Fruit fly (Drosophila melanogaster) whole organism, embryonic: ENCODE results near the gene alpha-Est1.

Source experiments
- Ada2b ChIP-seq: fragments of 200-800 bp; sonication (Bioruptor generic); IDR thresholded peaks from 2 replicates; pipeline ENCODE4 v1.3.6; 2022; ENCODE audit warnings: missing biosample characterization, missing genetic modification characterization
- Adf1 ChIP-seq: fragments of 200-800 bp; sonication (Bioruptor generic); IDR thresholded peaks from 2 replicates; pipeline ENCODE4 v1.3.6; 2022; ENCODE audit warnings: missing biosample characterization, missing genetic modification characterization
- Bdp1 ChIP-seq: fragments of 200-800 bp; sonication (Bioruptor generic); optimal IDR thresholded peaks from 3 replicates; lab custom pipeline; 2016; ENCODE audit warnings: missing biosample characterization, missing genetic modification characterization
- CG10565 ChIP-seq: fragments of 200-800 bp; sonication (Bioruptor generic); optimal IDR thresholded peaks from 3 replicates; lab custom pipeline; 2016; ENCODE audit warnings: missing biosample characterization, mild to moderate bottlenecking, missing genetic modification characterization
- CG12104 ChIP-seq: fragments of 200-800 bp; sonication (Bioruptor generic); optimal IDR thresholded peaks from 3 replicates; lab custom pipeline; 2016; ENCODE audit warnings: missing biosample characterization, missing genetic modification characterization
- CG14014 ChIP-seq: fragments of 200-800 bp; sonication (Bioruptor generic); IDR thresholded peaks from 2 replicates; pipeline ENCODE4 v1.3.6; 2022; ENCODE audit warnings: missing biosample characterization, missing genetic modification characterization
- CG14441 ChIP-seq: fragments of 200-800 bp; sonication (Bioruptor generic); IDR thresholded peaks from 2 replicates; pipeline ENCODE4 v1.3.6; 2022; ENCODE audit warnings: missing biosample characterization, missing genetic modification characterization
- CG14965 ChIP-seq: fragments of 200-800 bp; sonication (Bioruptor generic); optimal IDR thresholded peaks from 2 replicates; lab custom pipeline; 2016; ENCODE audit warnings: missing biosample characterization, missing genetic modification characterization, borderline replicate concordance
- CG15479 ChIP-seq: fragments of 200-800 bp; sonication (Bioruptor generic); optimal IDR thresholded peaks from 3 replicates; lab custom pipeline; 2019; ENCODE audit warnings: missing biosample characterization, mild to moderate bottlenecking, missing genetic modification characterization, moderate library complexity
- CG15514 ChIP-seq: fragments of 200-800 bp; sonication (Bioruptor generic); optimal IDR thresholded peaks from 3 replicates; lab custom pipeline; 2017; ENCODE audit warnings: missing biosample characterization, missing genetic modification characterization, mild to moderate bottlenecking, moderate library complexity, missing genetic modification reagents
- CG17186 ChIP-seq: fragments of 200-800 bp; sonication (Bioruptor generic); optimal IDR thresholded peaks from 3 replicates; lab custom pipeline; 2017; ENCODE audit warnings: missing biosample characterization, missing genetic modification reagents, missing genetic modification characterization
- CG17359 ChIP-seq: fragments of 200-800 bp; sonication (Bioruptor generic); optimal IDR thresholded peaks from 3 replicates; lab custom pipeline; 2018; ENCODE audit warnings: missing biosample characterization, mild to moderate bottlenecking, missing genetic modification characterization, moderate library complexity
- CG31441 ChIP-seq: fragments of 200-800 bp; sonication (Bioruptor generic); IDR thresholded peaks from 2 replicates; pipeline ENCODE4 v1.3.6; 2022; ENCODE audit warnings: missing biosample characterization, missing genetic modification characterization
- CG32767 ChIP-seq: fragments of 200-800 bp; sonication (Bioruptor generic); IDR thresholded peaks from 2 replicates; pipeline ENCODE4 v1.3.6; 2022; ENCODE audit warnings: missing biosample characterization, missing genetic modification characterization
- CG33557 ChIP-seq: fragments of 200-800 bp; sonication (Bioruptor generic); optimal IDR thresholded peaks from 2 replicates; lab custom pipeline; 2019; ENCODE audit warnings: missing biosample characterization, mild to moderate bottlenecking, missing genetic modification characterization, moderate library complexity
- CG3847 ChIP-seq: fragments of 200-800 bp; sonication (Bioruptor generic); IDR thresholded peaks from 2 replicates; pipeline ENCODE4 v1.3.6; 2022; ENCODE audit warnings: missing biosample characterization, missing genetic modification characterization
- CG42726 ChIP-seq: fragments of 200-800 bp; sonication (Bioruptor generic); IDR thresholded peaks from 2 replicates; pipeline ENCODE4 v1.3.6; 2022; ENCODE audit warnings: missing biosample characterization, missing genetic modification characterization; ENCODE audit not compliant: partially characterized antibody
- CG43689 ChIP-seq: fragments of 200-800 bp; sonication (Bioruptor generic); IDR thresholded peaks from 2 replicates; pipeline ENCODE4 v1.3.6; 2022; ENCODE audit warnings: missing biosample characterization, missing genetic modification characterization
- CG5953 ChIP-seq: fragments of 200-800 bp; sonication (Bioruptor generic); IDR thresholded peaks from 2 replicates; pipeline ENCODE4 v1.3.6; 2022; ENCODE audit warnings: missing biosample characterization, missing genetic modification characterization
- CG6254 ChIP-seq: fragments of 200-800 bp; sonication (Bioruptor generic); optimal IDR thresholded peaks from 3 replicates; lab custom pipeline; 2017; ENCODE audit warnings: mild to moderate bottlenecking, missing biosample characterization, missing genetic modification reagents, missing genetic modification characterization
- CoRest ChIP-seq: fragments of 200-800 bp; sonication (Bioruptor generic); optimal IDR thresholded peaks from 3 replicates; lab custom pipeline; 2018; ENCODE audit warnings: missing biosample characterization, mild to moderate bottlenecking, missing genetic modification characterization, moderate library complexity
- Dip2 ChIP-seq: fragments of 200-800 bp; sonication (Bioruptor generic); IDR thresholded peaks from 2 replicates; pipeline ENCODE4 v1.3.6; 2022; ENCODE audit warnings: missing biosample characterization, missing genetic modification characterization
- Dll ChIP-seq: fragments of 200-800 bp; sonication (Bioruptor generic); IDR thresholded peaks from 4 replicates; pipeline ENCODE4 v1.3.6; 2022; ENCODE audit warnings: missing biosample characterization, missing genetic modification characterization; ENCODE audit not compliant: partially characterized antibody
- Gsc ChIP-seq: fragments of 200-800 bp; sonication (Bioruptor generic); IDR thresholded peaks from 2 replicates; pipeline ENCODE4 v1.3.6; 2022; ENCODE audit warnings: missing biosample characterization, missing genetic modification characterization
- HLH3B ChIP-seq: fragments of 200-800 bp; sonication (Bioruptor generic); IDR thresholded peaks from 2 replicates; pipeline ENCODE4 v1.3.6; 2022; ENCODE audit warnings: missing biosample characterization, missing genetic modification characterization
- Hey ChIP-seq: fragments of 200-800 bp; sonication (Bioruptor generic); optimal IDR thresholded peaks from 3 replicates; lab custom pipeline; 2018; ENCODE audit warnings: missing biosample characterization, mild to moderate bottlenecking, missing genetic modification characterization
- Mrtf ChIP-seq: fragments of 200-800 bp; sonication (Bioruptor generic); IDR thresholded peaks from 3 replicates; pipeline ENCODE4 v1.3.6; 2022; ENCODE audit warnings: missing biosample characterization, missing genetic modification characterization
- Nf-YC ChIP-seq: fragments of 200-800 bp; optimal IDR thresholded peaks from 3 replicates; lab custom pipeline; 2019; ENCODE audit warnings: missing biosample characterization, mild to moderate bottlenecking, missing genetic modification characterization, moderate library complexity
- Opbp ChIP-seq: fragments of 200-800 bp; sonication (Bioruptor generic); IDR thresholded peaks from 3 replicates; pipeline ENCODE4 v1.3.6; 2022; ENCODE audit warnings: missing biosample characterization, missing genetic modification characterization; ENCODE audit not compliant: partially characterized antibody
- Pdp1 ChIP-seq, 2 experiments: fragments of 200-800 bp; sonication (Bioruptor generic); optimal IDR thresholded peaks; 3 replicates each; lab custom pipeline; 2016; ENCODE audit warnings: missing biosample characterization in 2 of 2, missing genetic modification characterization in 2 of 2, mild to moderate bottlenecking in 1 of 2, moderate library complexity in 1 of 2
- Sry-δ ChIP-seq: fragments of 200-800 bp; sonication (Bioruptor generic); optimal IDR thresholded peaks from 2 replicates; lab custom pipeline; 2016; ENCODE audit warnings: missing biosample characterization, missing genetic modification characterization
- Stat92E ChIP-seq, 3 experiments: fragments of >200 bp in 2 of 3; fragments of 200-800 bp in 1 of 3; sonication (Bioruptor generic) in 1 of 3; optimal IDR thresholded peaks; 2 replicates each; lab custom pipeline; 2017 to 2019; ENCODE audit warnings: missing biosample characterization in 3 of 3, missing genetic modification characterization in 3 of 3, mild to moderate bottlenecking in 1 of 3, moderate library complexity in 1 of 3
- Taf1 ChIP-seq: fragments of 200-800 bp; sonication (Bioruptor generic); IDR thresholded peaks from 2 replicates; pipeline ENCODE4 v1.3.6; 2022; ENCODE audit warnings: missing biosample characterization, missing genetic modification characterization
- az2 ChIP-seq: fragments of 200-800 bp; sonication (Bioruptor generic); optimal IDR thresholded peaks from 3 replicates; lab custom pipeline; 2016; ENCODE audit warnings: missing biosample characterization, missing genetic modification characterization
- caup ChIP-seq: fragments of 200-800 bp; sonication (Bioruptor generic); optimal IDR thresholded peaks from 3 replicates; lab custom pipeline; 2017; ENCODE audit warnings: missing biosample characterization, mild to moderate bottlenecking, missing genetic modification characterization, moderate library complexity; ENCODE audit not compliant: severe bottlenecking
- croc ChIP-seq: fragments of 200-800 bp; sonication (Bioruptor generic); conservative IDR thresholded peaks from 3 replicates; pipeline ENCODE4 v1.3.6; 2022; ENCODE audit warnings: missing biosample characterization, missing genetic modification characterization
- cwo ChIP-seq: fragments of 200-800 bp; sonication (Bioruptor generic); optimal IDR thresholded peaks from 3 replicates; lab custom pipeline; 2017; ENCODE audit warnings: missing biosample characterization, missing genetic modification characterization, mild to moderate bottlenecking, moderate library complexity, missing genetic modification reagents
- ewg ChIP-seq: fragments of 200-800 bp; sonication (Bioruptor generic); optimal IDR thresholded peaks from 3 replicates; lab custom pipeline; 2017; ENCODE audit warnings: mild to moderate bottlenecking, missing biosample characterization, missing genetic modification reagents, missing genetic modification characterization
- gcm2 ChIP-seq: fragments of 200-800 bp; sonication (Bioruptor generic); optimal IDR thresholded peaks from 2 replicates; lab custom pipeline; 2016; ENCODE audit warnings: missing biosample characterization, missing genetic modification characterization
- ind ChIP-seq: fragments of 200-800 bp; sonication (Bioruptor generic); optimal IDR thresholded peaks from 3 replicates; lab custom pipeline; 2016; ENCODE audit warnings: missing biosample characterization, missing genetic modification characterization
- lmd ChIP-seq: fragments of 200-800 bp; sonication (Bioruptor generic); IDR thresholded peaks from 2 replicates; pipeline ENCODE4 v1.3.6; 2022; ENCODE audit warnings: missing biosample characterization, missing genetic modification characterization
- pb ChIP-seq: fragments of 200-800 bp; sonication (Bioruptor generic); optimal IDR thresholded peaks from 3 replicates; lab custom pipeline; 2016; ENCODE audit warnings: missing biosample characterization, missing genetic modification characterization
- peb ChIP-seq: fragments of 200-800 bp; sonication (Bioruptor generic); IDR thresholded peaks from 2 replicates; pipeline ENCODE4 v1.3.6; 2022; ENCODE audit warnings: missing biosample characterization, missing genetic modification characterization
- schlank ChIP-seq: fragments of 200-800 bp; sonication (Bioruptor generic); optimal IDR thresholded peaks from 2 replicates; lab custom pipeline; 2018; ENCODE audit warnings: missing biosample characterization, mild to moderate bottlenecking, missing genetic modification characterization
- seq ChIP-seq: fragments of 200-800 bp; sonication (Bioruptor generic); IDR thresholded peaks from 2 replicates; pipeline ENCODE4 v1.3.6; 2022; ENCODE audit warnings: missing biosample characterization, missing genetic modification characterization
- so ChIP-seq: fragments of 200-800 bp; sonication (Bioruptor generic); IDR thresholded peaks from 3 replicates; pipeline ENCODE4 v1.3.6; 2022; ENCODE audit warnings: missing biosample characterization, missing genetic modification characterization
- sob ChIP-seq: fragments of 200-800 bp; sonication (Bioruptor generic); IDR thresholded peaks from 2 replicates; pipeline ENCODE4 v1.3.6; 2022; ENCODE audit warnings: missing biosample characterization, missing genetic modification characterization
- stc ChIP-seq: fragments of 200-800 bp; sonication (Bioruptor generic); IDR thresholded peaks from 2 replicates; pipeline ENCODE4 v1.3.6; 2022; ENCODE audit warnings: missing biosample characterization, missing genetic modification characterization
- unpg ChIP-seq: fragments of 200-800 bp; sonication (Bioruptor generic); optimal IDR thresholded peaks from 3 replicates; lab custom pipeline; 2018; ENCODE audit warnings: missing biosample characterization, mild to moderate bottlenecking, missing genetic modification characterization, moderate library complexity
- wek ChIP-seq: fragments of 200-800 bp; sonication (Bioruptor generic); optimal IDR thresholded peaks from 3 replicates; lab custom pipeline; 2018; ENCODE audit warnings: missing biosample characterization, mild to moderate bottlenecking, missing genetic modification characterization, moderate library complexity

alpha-Est1 gene

DNA sequence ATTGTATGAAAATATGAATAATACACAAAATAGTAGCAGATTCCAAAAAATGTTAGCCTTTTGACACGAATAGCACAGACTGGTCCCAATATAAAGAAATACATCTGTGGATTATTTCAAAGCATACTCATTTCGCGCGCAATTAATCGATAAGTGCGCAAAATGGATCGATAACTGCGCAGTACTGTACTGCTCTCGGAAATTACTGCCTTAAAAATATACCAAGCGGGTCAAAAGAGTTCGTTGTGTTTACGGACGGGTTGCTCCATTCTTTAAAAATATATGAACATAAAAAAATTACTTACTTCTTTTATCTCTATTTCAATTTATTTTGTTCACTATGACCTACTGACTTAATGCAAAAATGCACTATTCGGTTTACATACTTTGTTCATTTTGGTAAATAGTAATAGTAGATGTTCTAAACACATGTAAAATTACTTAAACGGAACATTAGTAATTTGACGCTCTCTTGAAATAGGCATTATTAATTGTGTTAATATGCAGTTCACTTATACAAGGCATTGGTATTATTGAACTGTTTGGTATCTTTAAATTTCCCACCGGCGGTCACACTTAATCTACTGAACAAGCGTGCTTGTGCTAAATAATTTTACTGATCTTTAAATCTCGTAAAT is 18.6 kb downstream of the alpha-Est1 start, which contains the start of the genes Rtnl2 and alphaTub84D (continued):
- no peak for TF ChIP-seq CG17359 (tag; lab: Kevin White, UChicago)
- peak; percentile 19 for TF ChIP-seq Sry-δ (GFP tag; lab: Kevin White, UChicago)
- no peak for TF ChIP-seq HLH3B (GFP tag; lab: Robert Waterston, UW)
- no peak for TF ChIP-seq CG5953 (GFP tag; lab: Robert Waterston, UW)
- no peak for TF ChIP-seq Ada2b (GFP tag; lab: Robert Waterston, UW)
- TF ChIP-seq CG17186 (GFP tag; lab: Kevin White, UChicago): peak; percentile 88
- no peak for TF ChIP-seq schlank (tag; lab: Kevin White, UChicago)
- TF ChIP-seq croc: no peak
- TF ChIP-seq ewg (GFP tag; lab: Kevin White, UChicago): peak; percentile 85
- no peak for TF ChIP-seq wek (GFP tag; lab: Kevin White, UChicago)
- no peak for TF ChIP-seq seq (GFP tag; lab: Robert Waterston, UW)
- TF ChIP-seq Stat92E (GFP tag; optimal IDR thresholded peaks at IDR 0.05; lab: Kevin White, UChicago): no peak
- TF ChIP-seq Pdp1 (GFP tag; optimal IDR thresholded peaks at IDR 0.05; lab: Kevin White, UChicago): peak in 1 of 2 experiments; percentile 73
- TF ChIP-seq unpg (GFP tag; lab: Kevin White, UChicago): no peak
- TF ChIP-seq ind: no peak
- TF ChIP-seq CG33557 (GFP tag; lab: Kevin White, UChicago): no peak
- no peak for TF ChIP-seq CG31441 (GFP tag; lab: Robert Waterston, UW)
- TF ChIP-seq Dll (GFP tag; lab: Robert Waterston, UW): 0 out of 4 replicates have a peak, but pooled peaks have one; percentile 40
- no peak for TF ChIP-seq Dip2
- TF ChIP-seq sob: no peak
- TF ChIP-seq Hey (tag; lab: Kevin White, UChicago): no peak
- no peak for TF ChIP-seq Taf1
- no peak for TF ChIP-seq CG14965 (GFP tag; lab: Kevin White, UChicago)
- no peak for TF ChIP-seq Adf1 (GFP tag; lab: Robert Waterston, UW)
- no peak for TF ChIP-seq so
- no peak for TF ChIP-seq caup (GFP tag; lab: Kevin White, UChicago)
- TF ChIP-seq stc: no peak
- no peak for TF ChIP-seq gcm2 (GFP tag; lab: Kevin White, UChicago)
- no peak for TF ChIP-seq Bdp1
- TF ChIP-seq Opbp (GFP tag; lab: Robert Waterston, UW): no peak
- TF ChIP-seq Mrtf (GFP tag; lab: Robert Waterston, UW): no peak
- TF ChIP-seq lmd (GFP tag; lab: Robert Waterston, UW): no peak
- TF ChIP-seq CG12104 (GFP tag; lab: Kevin White, UChicago): no peak
- TF ChIP-seq CG14441 (GFP tag; lab: Robert Waterston, UW): no peak
- no peak for TF ChIP-seq Gsc (GFP tag; lab: Robert Waterston, UW)
- TF ChIP-seq peb (GFP tag; lab: Robert Waterston, UW): no peak
- no peak for TF ChIP-seq CG43689 (GFP tag; lab: Robert Waterston, UW)
- no peak for TF ChIP-seq CG3847 (GFP tag; lab: Robert Waterston, UW)
- TF ChIP-seq CG32767 (GFP tag; lab: Robert Waterston, UW): no peak
- TF ChIP-seq cwo (GFP tag; lab: Kevin White, UChicago): no peak
- TF ChIP-seq CG10565 (GFP tag; lab: Kevin White, UChicago): no peak
- no peak for TF ChIP-seq CG6254 (GFP tag; lab: Kevin White, UChicago)
- no peak for TF ChIP-seq CG42726 (GFP tag; lab: Robert Waterston, UW)
- TF ChIP-seq CoRest: peak; percentile 31
- no peak for TF ChIP-seq CG14014 (GFP tag; lab: Robert Waterston, UW)
- no peak for TF ChIP-seq Nf-YC (tag; lab: Kevin White, UChicago)
- TF ChIP-seq CG15514 (GFP tag; lab: Kevin White, UChicago): peak; percentile 16
- no peak for TF ChIP-seq pb (GFP tag; lab: Kevin White, UChicago)
- peak; percentile 3 for TF ChIP-seq CG15479 (GFP tag; lab: Kevin White, UChicago)
- TF ChIP-seq az2 (GFP tag; lab: Kevin White, UChicago): no peak
